Fruit fly (Drosophila melanogaster) whole organism, adult: Measurements from ENCODE around the gene CG17127.
A peak's percentile ranks its signal among the peaks of the same experiment; 100 is the strongest.

Source experiments
- CG11617 ChIP-seq: fragments of 200-800 bp; sonication (Bioruptor generic); optimal IDR thresholded peaks from 2 replicates; lab custom pipeline; 2017; ENCODE audit warnings: mild to moderate bottlenecking, missing biosample characterization, missing genetic modification reagents, missing genetic modification characterization
- CG12768 ChIP-seq: fragments of 200-800 bp; sonication (Bioruptor generic); optimal IDR thresholded peaks from 2 replicates; lab custom pipeline; 2017; ENCODE audit warnings: missing biosample characterization, missing genetic modification characterization, mild to moderate bottlenecking, moderate library complexity, missing genetic modification reagents
- CG14711 ChIP-seq: fragments of 200-800 bp; sonication (Bioruptor generic); optimal IDR thresholded peaks from 2 replicates; lab custom pipeline; 2018; ENCODE audit warnings: missing biosample characterization, mild to moderate bottlenecking, missing genetic modification characterization, moderate library complexity
- CG1620 ChIP-seq: fragments of 200-800 bp; sonication (Bioruptor generic); optimal IDR thresholded peaks from 2 replicates; lab custom pipeline; 2016; ENCODE audit warnings: missing biosample characterization, missing genetic modification characterization
- CG33017 ChIP-seq: fragments of 200-800 bp; sonication (Bioruptor generic); optimal IDR thresholded peaks from 2 replicates; lab custom pipeline; 2018; ENCODE audit warnings: missing biosample characterization, mild to moderate bottlenecking, missing genetic modification characterization, moderate library complexity
- CG5204 ChIP-seq: fragments of 200-800 bp; sonication (Bioruptor generic); optimal IDR thresholded peaks from 2 replicates; lab custom pipeline; 2016; ENCODE audit warnings: missing biosample characterization, missing genetic modification characterization
- CG7045 ChIP-seq: fragments of 200-800 bp; sonication (Bioruptor generic); optimal IDR thresholded peaks from 2 replicates; lab custom pipeline; 2017; ENCODE audit warnings: missing biosample characterization, mild to moderate bottlenecking, missing genetic modification characterization
- CG7101 ChIP-seq: fragments of 200-800 bp; sonication (Bioruptor generic); optimal IDR thresholded peaks from 2 replicates; lab custom pipeline; 2018; ENCODE audit warnings: missing biosample characterization, mild to moderate bottlenecking, missing genetic modification characterization, moderate library complexity
- Clk ChIP-seq: fragments of 200-800 bp; sonication (Bioruptor generic); optimal IDR thresholded peaks from 2 replicates; lab custom pipeline; 2017; ENCODE audit warnings: missing biosample characterization, missing genetic modification characterization
- Crg-1 ChIP-seq: fragments of 200-800 bp; sonication (Bioruptor generic); optimal IDR thresholded peaks from 2 replicates; lab custom pipeline; 2016; ENCODE audit warnings: missing biosample characterization, missing genetic modification characterization
- Hr96 ChIP-seq: fragments of 200-800 bp; sonication (Bioruptor generic); optimal IDR thresholded peaks from 2 replicates; lab custom pipeline; 2016; ENCODE audit warnings: missing biosample characterization, missing genetic modification characterization
- Mnt ChIP-seq: fragments of 200-800 bp; sonication (Bioruptor generic); optimal IDR thresholded peaks from 2 replicates; lab custom pipeline; 2016; ENCODE audit warnings: missing biosample characterization, mild to moderate bottlenecking, missing genetic modification characterization
- bab1 ChIP-seq: fragments of 200-800 bp; sonication (Bioruptor generic); optimal IDR thresholded peaks from 3 replicates; lab custom pipeline; 2019; ENCODE audit warnings: missing biosample characterization, mild to moderate bottlenecking, missing genetic modification characterization, moderate library complexity
- cic ChIP-seq: fragments of 200-800 bp; sonication (Bioruptor generic); optimal IDR thresholded peaks from 2 replicates; lab custom pipeline; 2017; ENCODE audit warnings: missing biosample characterization, mild to moderate bottlenecking, missing genetic modification characterization, moderate library complexity
- cnc ChIP-seq, 2 experiments: fragments of >200 bp; optimal IDR thresholded peaks; 2 replicates each; lab custom pipeline; 2017
- kay ChIP-seq: fragments of 200-800 bp; sonication (Bioruptor generic); peaks from one replicate; lab custom pipeline; 2016; ENCODE audit warnings: missing biosample characterization, missing genetic modification characterization, borderline replicate concordance
- ovo ChIP-seq: fragments of 200-800 bp; sonication (Bioruptor generic); optimal IDR thresholded peaks from 2 replicates; lab custom pipeline; 2016; ENCODE audit warnings: missing biosample characterization, missing genetic modification characterization
- pad ChIP-seq: fragments of 200-800 bp; sonication (Bioruptor generic); optimal IDR thresholded peaks from 3 replicates; lab custom pipeline; 2017; ENCODE audit warnings: missing biosample characterization, missing genetic modification characterization, mild to moderate bottlenecking, moderate library complexity, missing genetic modification reagents
- tj ChIP-seq: fragments of 200-800 bp; sonication (Bioruptor generic); optimal IDR thresholded peaks from 3 replicates; lab custom pipeline; 2017; ENCODE audit warnings: missing biosample characterization, mild to moderate bottlenecking, missing genetic modification characterization, moderate library complexity
- toe ChIP-seq: fragments of 200-800 bp; sonication (Bioruptor generic); optimal IDR thresholded peaks from 2 replicates; lab custom pipeline; 2016; ENCODE audit warnings: missing biosample characterization, missing genetic modification characterization

The CG17127 gene

dm6 chr2L:10750915-10751612 is 19.6 kb upstream of the CG17127 start:
- TF ChIP-seq cic (no peak), CG7045 (no peak), CG5204 (GFP tag; lab: Kevin White, UChicago) (no peak), CG12768 (GFP tag; lab: Kevin White, UChicago) (no peak), tj (GFP tag; lab: Kevin White, UChicago) (peak; percentile 93)

- peak; percentile 47 for TF ChIP-seq CG33017 (tag; lab: Kevin White, UChicago)
- TF ChIP-seq CG11617, result no peak
- TF ChIP-seq CG1620 (GFP tag; lab: Kevin White, UChicago), result peak; percentile 9
- no peak for TF ChIP-seq bab1 (GFP tag; lab: Kevin White, UChicago)
- TF ChIP-seq pad (GFP tag; lab: Kevin White, UChicago), result peak; percentile 41
- TF ChIP-seq tj (GFP tag; lab: Kevin White, UChicago), result peak; percentile 31
- peak; percentile 19 for TF ChIP-seq CG7045
- TF ChIP-seq cnc (optimal IDR thresholded peaks at IDR 0.05; lab: Kevin White, UChicago), result no peak
- TF ChIP-seq Hr96, result peak; percentile 48
- TF ChIP-seq Mnt, result peak; percentile 26
- peak; percentile 35 for TF ChIP-seq CG12768 (GFP tag; lab: Kevin White, UChicago)
- TF ChIP-seq kay (GFP tag; lab: Kevin White, UChicago), result peak; percentile 55
- peak; percentile 39 for TF ChIP-seq CG5204 (GFP tag; lab: Kevin White, UChicago)
- TF ChIP-seq CG7101 (tag; lab: Kevin White, UChicago), result peak; percentile 67
- peak; percentile 34 for TF ChIP-seq toe (GFP tag; lab: Kevin White, UChicago)
- TF ChIP-seq ovo (GFP tag; lab: Kevin White, UChicago), result peak; percentile 59
- no peak for TF ChIP-seq Clk (GFP tag; lab: Kevin White, UChicago)
- peak; percentile 11 for TF ChIP-seq Crg-1
- no peak for TF ChIP-seq CG14711 (tag; lab: Kevin White, UChicago)
- TF ChIP-seq cic, result peak; percentile 13
These were observed 18.6 kb upstream of the CG17127 start for dm6 chr2L:10751879-10752620.

- peak; percentile 2 for TF ChIP-seq tj (GFP tag; lab: Kevin White, UChicago)
- no peak for TF ChIP-seq kay (GFP tag; lab: Kevin White, UChicago)
These were observed 18.0 kb upstream of the CG17127 start for dm6 chr2L:10752668-10753067.

- TF ChIP-seq CG5204 (GFP tag; lab: Kevin White, UChicago), result no peak
- no peak for TF ChIP-seq Hr96
- no peak for TF ChIP-seq CG1620 (GFP tag; lab: Kevin White, UChicago)
- TF ChIP-seq bab1 (GFP tag; lab: Kevin White, UChicago), result no peak
- no peak for TF ChIP-seq cic
- no peak for TF ChIP-seq cnc (optimal IDR thresholded peaks at IDR 0.05; lab: Kevin White, UChicago)
- TF ChIP-seq toe (GFP tag; lab: Kevin White, UChicago), result no peak
- TF ChIP-seq CG14711 (tag; lab: Kevin White, UChicago), result no peak
- TF ChIP-seq CG7045, result no peak
- no peak for TF ChIP-seq Crg-1
- TF ChIP-seq Clk (GFP tag; lab: Kevin White, UChicago), result no peak
- TF ChIP-seq CG11617, result no peak
- no peak for TF ChIP-seq tj (GFP tag; lab: Kevin White, UChicago)
These were observed 17.1 kb upstream of the CG17127 start for dm6 chr2L:10753618-10754017.

- TF ChIP-seq CG11617, result no peak
- TF ChIP-seq CG7045, result no peak
- no peak for TF ChIP-seq CG1620 (GFP tag; lab: Kevin White, UChicago)
- no peak for TF ChIP-seq ovo (GFP tag; lab: Kevin White, UChicago)
- TF ChIP-seq Hr96, result no peak
- no peak for TF ChIP-seq CG5204 (GFP tag; lab: Kevin White, UChicago)
- no peak for TF ChIP-seq Crg-1
- TF ChIP-seq toe (GFP tag; lab: Kevin White, UChicago), result no peak
These were observed 16.1 kb upstream of the CG17127 start for dm6 chr2L:10754599-10754998.

- TF ChIP-seq Hr96, result peak; percentile 38
- no peak for TF ChIP-seq cnc (optimal IDR thresholded peaks at IDR 0.05; lab: Kevin White, UChicago)
- TF ChIP-seq CG7045, result peak; percentile 23
- peak; percentile 38 for TF ChIP-seq tj (GFP tag; lab: Kevin White, UChicago)
- TF ChIP-seq CG14711 (tag; lab: Kevin White, UChicago), result no peak
- no peak for TF ChIP-seq CG1620 (GFP tag; lab: Kevin White, UChicago)
- TF ChIP-seq Crg-1, result no peak
- TF ChIP-seq cic, result peak; percentile 50
- no peak for TF ChIP-seq pad (GFP tag; lab: Kevin White, UChicago)
- TF ChIP-seq CG5204 (GFP tag; lab: Kevin White, UChicago), result no peak
- no peak for TF ChIP-seq ovo (GFP tag; lab: Kevin White, UChicago)
- TF ChIP-seq Mnt, result peak; percentile 63
- TF ChIP-seq CG11617, result peak; percentile 7
- TF ChIP-seq CG12768 (GFP tag; lab: Kevin White, UChicago), result peak; percentile 75
- TF ChIP-seq toe (GFP tag; lab: Kevin White, UChicago), result no peak
- TF ChIP-seq CG33017 (tag; lab: Kevin White, UChicago), result peak; percentile 66
- TF ChIP-seq Clk (GFP tag; lab: Kevin White, UChicago), result no peak
- no peak for TF ChIP-seq kay (GFP tag; lab: Kevin White, UChicago)
- peak; percentile 48 for TF ChIP-seq CG7101 (tag; lab: Kevin White, UChicago)
- peak; percentile 26 for TF ChIP-seq bab1 (GFP tag; lab: Kevin White, UChicago)
These were observed 14.6 kb upstream of the CG17127 start, which contains the start of gene CG17124 for dm6 chr2L:10756049-10756448. CG17124 (minus strand) TSS chr2L:10756325.
